Fruit fly (Drosophila melanogaster) whole organism, embryonic: ENCODE data around the gene tex.

Experiments used
- B-H2 ChIP-seq: fragments of 200-800 bp; sonication (Bioruptor generic); optimal IDR thresholded peaks from 2 replicates; lab custom pipeline; 2018; ENCODE audit warnings: missing biosample characterization, mild to moderate bottlenecking, missing genetic modification characterization
- CG10209 ChIP-seq: fragments of 200-800 bp; sonication (Bioruptor generic); optimal IDR thresholded peaks from 3 replicates; lab custom pipeline; 2017; ENCODE audit warnings: missing biosample characterization, mild to moderate bottlenecking, missing genetic modification characterization, missing genetic modification reagents
- CG1024 ChIP-seq: fragments of 200-800 bp; sonication (Bioruptor generic); IDR thresholded peaks from 2 replicates; pipeline ENCODE4 v1.3.6; 2022; ENCODE audit warnings: missing biosample characterization, missing genetic modification characterization
- CG10543 ChIP-seq: fragments of 200-800 bp; sonication (Bioruptor generic); optimal IDR thresholded peaks from 3 replicates; lab custom pipeline; 2017; ENCODE audit warnings: missing biosample characterization, mild to moderate bottlenecking, missing genetic modification characterization, moderate library complexity
- CG10654 ChIP-seq: fragments of 200-800 bp; sonication (Bioruptor generic); optimal IDR thresholded peaks from 2 replicates; lab custom pipeline; 2016; ENCODE audit warnings: missing biosample characterization, missing genetic modification characterization
- CG1233 ChIP-seq: fragments of 200-800 bp; sonication (Bioruptor generic); optimal IDR thresholded peaks from 4 replicates; lab custom pipeline; 2018; ENCODE audit warnings: missing biosample characterization, mild to moderate bottlenecking, missing genetic modification characterization
- CG12769 ChIP-seq: fragments of 200-800 bp; sonication (Bioruptor generic); optimal IDR thresholded peaks from 2 replicates; lab custom pipeline; 2019; ENCODE audit warnings: missing biosample characterization, mild to moderate bottlenecking, missing genetic modification characterization, moderate library complexity
- CG13624 ChIP-seq: fragments of 200-800 bp; sonication (Bioruptor generic); optimal IDR thresholded peaks from 2 replicates; lab custom pipeline; 2016; ENCODE audit warnings: missing biosample characterization, missing genetic modification characterization
- CG13894 ChIP-seq: fragments of 200-800 bp; sonication (Bioruptor generic); optimal IDR thresholded peaks from 3 replicates; lab custom pipeline; 2018; ENCODE audit warnings: missing biosample characterization, mild to moderate bottlenecking, missing genetic modification characterization, moderate library complexity
- CG1792 ChIP-seq: fragments of 200-800 bp; sonication (Bioruptor generic); optimal IDR thresholded peaks from 2 replicates; lab custom pipeline; 2016; ENCODE audit warnings: missing biosample characterization, missing genetic modification characterization
- CG18599 ChIP-seq: fragments of 200-800 bp; sonication (Bioruptor generic); optimal IDR thresholded peaks from 3 replicates; lab custom pipeline; 2017; ENCODE audit warnings: missing biosample characterization, missing genetic modification characterization, mild to moderate bottlenecking, moderate library complexity, missing genetic modification reagents
- CG2199 ChIP-seq: fragments of 200-800 bp; sonication (Bioruptor generic); IDR thresholded peaks from 3 replicates; pipeline ENCODE4 v1.3.6; 2022; ENCODE audit warnings: missing biosample characterization, missing genetic modification characterization
- CG32532 ChIP-seq: fragments of 200-800 bp; sonication (Bioruptor generic); IDR thresholded peaks from 2 replicates; pipeline ENCODE4 v1.3.6; 2022; ENCODE audit warnings: missing biosample characterization, missing genetic modification characterization
- CG34376 ChIP-seq: fragments of 200-800 bp; sonication (Bioruptor generic); optimal IDR thresholded peaks from 2 replicates; lab custom pipeline; 2018; ENCODE audit warnings: missing biosample characterization, mild to moderate bottlenecking, missing genetic modification characterization
- CG4360 ChIP-seq: fragments of 200-800 bp; sonication (Bioruptor generic); IDR thresholded peaks from 2 replicates; pipeline ENCODE4 v1.3.6; 2022; ENCODE audit warnings: missing biosample characterization, missing genetic modification characterization
- CG6765 ChIP-seq: fragments of 200-800 bp; sonication (Bioruptor generic); optimal IDR thresholded peaks from 3 replicates; lab custom pipeline; 2017; ENCODE audit warnings: missing biosample characterization, mild to moderate bottlenecking, missing genetic modification characterization
- CG8290 ChIP-seq, 3 experiments: fragments of 200-800 bp; sonication (Bioruptor generic); optimal IDR thresholded peaks; 2 replicates each; lab custom pipeline; 2016 to 2019; ENCODE audit warnings: missing biosample characterization in 3 of 3, missing genetic modification characterization in 3 of 3, mild to moderate bottlenecking in 2 of 3, moderate library complexity in 1 of 3
- CG8478 ChIP-seq: fragments of >200 bp; optimal IDR thresholded peaks from 2 replicates; lab custom pipeline; 2018
- CG9727 ChIP-seq: fragments of 200-800 bp; sonication (Bioruptor generic); optimal IDR thresholded peaks from 3 replicates; lab custom pipeline; 2017; ENCODE audit warnings: missing biosample characterization, mild to moderate bottlenecking, missing genetic modification characterization
- CG9932 ChIP-seq: fragments of 200-800 bp; sonication (Bioruptor generic); IDR thresholded peaks from 2 replicates; pipeline ENCODE4 v1.3.6; 2022; ENCODE audit warnings: missing biosample characterization, missing genetic modification characterization
- ERR ChIP-seq: fragments of 200-800 bp; sonication (Bioruptor generic); optimal IDR thresholded peaks from 2 replicates; lab custom pipeline; 2016; ENCODE audit warnings: missing biosample characterization, missing genetic modification characterization
- HLH3B ChIP-seq: fragments of 200-800 bp; sonication (Bioruptor generic); IDR thresholded peaks from 2 replicates; pipeline ENCODE4 v1.3.6; 2022; ENCODE audit warnings: missing biosample characterization, missing genetic modification characterization
- HLHmδ ChIP-seq: fragments of 200-800 bp; sonication (Bioruptor generic); optimal IDR thresholded peaks from 2 replicates; lab custom pipeline; 2018; ENCODE audit warnings: missing biosample characterization, mild to moderate bottlenecking, missing genetic modification characterization, moderate library complexity
- HmgZ ChIP-seq: fragments of 200-800 bp; sonication (Bioruptor generic); optimal IDR thresholded peaks from 2 replicates; lab custom pipeline; 2018; ENCODE audit warnings: missing biosample characterization, mild to moderate bottlenecking, missing genetic modification characterization
- Med ChIP-seq: fragments of 200-800 bp; sonication (Bioruptor generic); peaks from one replicate; lab custom pipeline; 2016; ENCODE audit warnings: missing biosample characterization, missing genetic modification characterization, mild to moderate bottlenecking, inconsistent platforms, moderate library complexity
- NfI ChIP-seq: fragments of 200-800 bp; sonication (Bioruptor generic); optimal IDR thresholded peaks from 3 replicates; lab custom pipeline; 2018; ENCODE audit warnings: missing biosample characterization, mild to moderate bottlenecking, missing genetic modification characterization, moderate library complexity
- Pdp1 ChIP-seq, 2 experiments: fragments of 200-800 bp; sonication (Bioruptor generic); optimal IDR thresholded peaks; 3 replicates each; lab custom pipeline; 2016; ENCODE audit warnings: missing biosample characterization in 2 of 2, missing genetic modification characterization in 2 of 2, mild to moderate bottlenecking in 1 of 2, moderate library complexity in 1 of 2
- Side ChIP-seq: fragments of 200-800 bp; sonication (Bioruptor generic); optimal IDR thresholded peaks from 2 replicates; lab custom pipeline; 2016; ENCODE audit warnings: missing biosample characterization, missing genetic modification characterization
- Sox102F ChIP-seq: fragments of 200-800 bp; sonication (Bioruptor generic); optimal IDR thresholded peaks from 2 replicates; lab custom pipeline; 2018; ENCODE audit warnings: missing biosample characterization, mild to moderate bottlenecking, missing genetic modification characterization, moderate library complexity
- Xbp1 ChIP-seq: fragments of 200-800 bp; sonication (Bioruptor generic); optimal IDR thresholded peaks from 3 replicates; lab custom pipeline; 2016; ENCODE audit warnings: missing biosample characterization, mild to moderate bottlenecking, missing genetic modification characterization
- YL-1 ChIP-seq: fragments of 200-800 bp; sonication (Bioruptor generic); optimal IDR thresholded peaks from 3 replicates; lab custom pipeline; 2017; ENCODE audit warnings: missing biosample characterization, mild to moderate bottlenecking, missing genetic modification characterization
- amos ChIP-seq: fragments of 200-800 bp; sonication (Bioruptor generic); IDR thresholded peaks from 2 replicates; pipeline ENCODE4 v1.3.6; 2022; ENCODE audit warnings: missing biosample characterization, missing genetic modification characterization; ENCODE audit not compliant: partially characterized antibody
- chinmo ChIP-seq: fragments of 200-800 bp; sonication (Bioruptor generic); IDR thresholded peaks from 4 replicates; pipeline ENCODE4 v1.3.6; 2022; ENCODE audit warnings: missing biosample characterization, missing genetic modification characterization; ENCODE audit not compliant: partially characterized antibody
- ci ChIP-seq: fragments of 200-800 bp; sonication (Bioruptor generic); IDR thresholded peaks from 3 replicates; pipeline ENCODE4 v1.3.6; 2022; ENCODE audit warnings: missing biosample characterization, missing genetic modification characterization
- cwo ChIP-seq: fragments of 200-800 bp; sonication (Bioruptor generic); optimal IDR thresholded peaks from 3 replicates; lab custom pipeline; 2017; ENCODE audit warnings: missing biosample characterization, missing genetic modification characterization, mild to moderate bottlenecking, moderate library complexity, missing genetic modification reagents
- exex ChIP-seq: fragments of 200-800 bp; sonication (Bioruptor generic); optimal IDR thresholded peaks from 4 replicates; lab custom pipeline; 2018; ENCODE audit warnings: missing biosample characterization, mild to moderate bottlenecking, missing genetic modification characterization, moderate library complexity
- lmd ChIP-seq: fragments of 200-800 bp; sonication (Bioruptor generic); IDR thresholded peaks from 2 replicates; pipeline ENCODE4 v1.3.6; 2022; ENCODE audit warnings: missing biosample characterization, missing genetic modification characterization
- mirr ChIP-seq: fragments of 200-800 bp; sonication (Bioruptor generic); optimal IDR thresholded peaks from 3 replicates; lab custom pipeline; 2018; ENCODE audit warnings: missing biosample characterization, mild to moderate bottlenecking, missing genetic modification characterization
- run ChIP-seq: fragments of 200-800 bp; sonication (Bioruptor generic); optimal IDR thresholded peaks from 3 replicates; lab custom pipeline; 2018; ENCODE audit warnings: missing biosample characterization, mild to moderate bottlenecking, missing genetic modification characterization
- sens ChIP-seq: fragments of 200-800 bp; sonication (Bioruptor generic); peaks from one replicate; lab custom pipeline; 2016; ENCODE audit warnings: missing biosample characterization, missing genetic modification characterization
- seq ChIP-seq: fragments of 200-800 bp; sonication (Bioruptor generic); IDR thresholded peaks from 2 replicates; pipeline ENCODE4 v1.3.6; 2022; ENCODE audit warnings: missing biosample characterization, missing genetic modification characterization
- sug ChIP-seq: fragments of 200-800 bp; optimal IDR thresholded peaks from 2 replicates; lab custom pipeline; 2019; ENCODE audit warnings: missing biosample characterization, mild to moderate bottlenecking, missing genetic modification characterization, moderate library complexity
- twi ChIP-seq: fragments of 200-800 bp; optimal IDR thresholded peaks from 2 replicates; lab custom pipeline; 2019; ENCODE audit warnings: missing biosample characterization, mild to moderate bottlenecking, missing genetic modification characterization, moderate library complexity
- vvl ChIP-seq: fragments of 200-800 bp; sonication (Bioruptor generic); IDR thresholded peaks from 2 replicates; pipeline ENCODE4 v1.3.6; 2022; ENCODE audit warnings: missing biosample characterization, missing genetic modification characterization
- zf30C ChIP-seq: fragments of 200-800 bp; sonication (Bioruptor generic); optimal IDR thresholded peaks from 3 replicates; lab custom pipeline; 2018; ENCODE audit warnings: missing biosample characterization, mild to moderate bottlenecking, missing genetic modification characterization

tex gene

DNA sequence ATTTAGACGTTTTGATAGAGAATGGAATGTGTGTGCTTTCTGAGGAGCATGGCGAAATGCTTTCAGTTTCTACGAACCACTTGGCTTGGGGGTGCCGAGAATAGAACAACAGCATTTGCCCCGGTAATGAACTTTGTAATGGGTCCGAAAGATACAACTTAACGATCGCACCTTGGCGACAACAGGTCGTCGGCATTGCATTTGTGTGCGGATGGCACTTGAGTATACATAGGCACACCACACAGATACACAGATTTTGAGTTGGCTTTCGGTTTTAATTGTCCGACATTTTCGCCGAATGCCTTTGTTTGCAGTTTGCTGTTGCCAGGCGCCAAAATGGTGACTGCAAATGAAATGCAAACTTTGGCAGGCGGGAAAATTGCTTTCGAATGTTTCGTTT is 45.5 kb upstream of the tex start (continued):
- TF ChIP-seq zf30C (GFP tag; lab: Kevin White, UChicago) (no peak), CG13894 (no peak), CG34376 (GFP tag; lab: Kevin White, UChicago) (peak; percentile 22)

dm6 chr3R:8352961-8353728 is 44.7 kb upstream of the tex start:
- TF ChIP-seq amos (GFP tag; lab: Robert Waterston, UW) (0 out of 2 replicates have a peak, but pooled peaks have one; percentile 8), CG10209 (GFP tag; lab: Kevin White, UChicago) (no peak), Sox102F (GFP tag; lab: Kevin White, UChicago) (no peak), CG4360 (GFP tag; lab: Robert Waterston, UW) (0 out of 2 replicates have a peak, but pooled peaks have one; percentile 17), cwo (GFP tag; lab: Kevin White, UChicago) (peak; percentile 82), CG9932 (GFP tag; lab: Robert Waterston, UW) (0 out of 2 replicates have a peak, but pooled peaks have one; percentile 4), sug (tag; lab: Kevin White, UChicago) (peak; percentile 75), CG10543 (GFP tag; lab: Kevin White, UChicago) (peak; percentile 43), CG2199 (0 out of 3 replicates have a peak, but pooled peaks have one; percentile 16), CG34376 (GFP tag; lab: Kevin White, UChicago) (peak; percentile 34), CG13624 (GFP tag; lab: Kevin White, UChicago) (no peak), seq (GFP tag; lab: Robert Waterston, UW) (no peak), CG10654 (no peak), twi (tag; lab: Kevin White, UChicago) (no peak), CG1233 (peak; percentile 6), CG18599 (GFP tag; lab: Kevin White, UChicago) (peak; percentile 45), Side (GFP tag; lab: Kevin White, UChicago) (no peak), B-H2 (GFP tag; lab: Kevin White, UChicago) (peak; percentile 15), ERR (GFP tag; lab: Kevin White, UChicago) (peak; percentile 25), NfI (peak; percentile 22), CG8478 (no peak), run (tag; lab: Kevin White, UChicago) (no peak), CG1792 (GFP tag; lab: Kevin White, UChicago) (no peak), vvl (no peak), HLH3B (0 out of 2 replicates have a peak, but pooled peaks have one; percentile 4), YL-1 (GFP tag; lab: Kevin White, UChicago) (peak; percentile 3), CG32532 (GFP tag; lab: Robert Waterston, UW) (peak; percentile 7; the same call in 1 of the 2 replicates), ci (GFP tag; lab: Robert Waterston, UW) (0 out of 3 replicates have a peak, but pooled peaks have one; percentile 9), HmgZ (tag; lab: Kevin White, UChicago) (peak; percentile 6), chinmo (GFP tag; lab: Robert Waterston, UW) (0 out of 4 replicates have a peak, but pooled peaks have one; percentile 58), sens (peak; percentile 41), exex (tag; lab: Kevin White, UChicago) (peak; percentile 47), Pdp1 (GFP tag; optimal IDR thresholded peaks at IDR 0.05; lab: Kevin White, UChicago) (peak in 1 of 2 experiments; percentile 87), CG9727 (GFP tag; lab: Kevin White, UChicago) (no peak), CG8290 (GFP tag; optimal IDR thresholded peaks at IDR 0.05; lab: Kevin White, UChicago) (no peak), CG8290 (tag; optimal IDR thresholded peaks at IDR 0.05; lab: Kevin White, UChicago) (peak in 1 of 2 experiments; percentile 41), CG12769 (tag; lab: Kevin White, UChicago) (peak; percentile 51), Xbp1 (GFP tag; lab: Kevin White, UChicago) (no peak), HLHmδ (GFP tag; lab: Kevin White, UChicago) (no peak), lmd (GFP tag; lab: Robert Waterston, UW) (0 out of 2 replicates have a peak, but pooled peaks have one; percentile 16), Med (GFP tag; lab: Kevin White, UChicago) (peak; percentile 77), mirr (peak; percentile 1), CG1024 (GFP tag; lab: Robert Waterston, UW) (peak; percentile 27; the same call in 1 of the 2 replicates), CG6765 (GFP tag; lab: Kevin White, UChicago) (peak; percentile 2)
- TF ChIP-seq, all 482 proteins: peak for 29
